Worm (Caenorhabditis elegans) whole organism, L4/young adult: Measurements from ENCODE around the gene meg-3.

Source experiments
- W03F9.2 ChIP-seq: fragments of 150-350 bp; optimal IDR thresholded peaks from 2 replicates; lab custom pipeline; 2014; ENCODE audit warnings: missing biosample characterization, missing genetic modification characterization
- him-1 ChIP-seq: sonication (generic microtip); optimal IDR thresholded peaks from 2 replicates; lab custom pipeline; 2016; ENCODE audit warnings: missing genotype, missing genetic modification reagents, missing genetic modification characterization, missing compliant biosample characterization

DNA sequence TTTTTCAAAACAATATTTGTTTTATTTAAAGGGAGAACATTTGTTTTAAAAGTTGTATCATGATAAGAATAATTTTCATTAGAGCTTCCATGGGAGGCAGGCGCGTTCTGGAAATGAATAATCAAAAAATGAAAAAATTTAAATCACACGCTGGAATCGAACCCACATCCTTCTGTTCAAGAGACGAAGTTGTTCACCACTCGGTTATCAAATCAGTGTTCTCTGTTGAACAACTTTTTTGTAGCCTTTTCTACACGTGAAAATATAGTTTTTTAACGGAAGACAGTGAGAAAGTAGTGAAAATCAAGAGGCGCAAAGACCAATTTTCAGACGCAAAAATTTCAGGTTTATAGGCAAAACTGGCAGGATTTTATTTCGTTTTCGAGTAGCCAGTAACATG is 16.6 kb downstream of the meg-3 start:
- TF ChIP-seq W03F9.2 (tag; lab: Kevin White, UChicago) (no peak), him-1 (tag; lab: Kevin White, UChicago) (no peak)
